Worm (Caenorhabditis elegans): Measurements from ENCODE around the gene clec-207.

Gene clec-207

DNA sequence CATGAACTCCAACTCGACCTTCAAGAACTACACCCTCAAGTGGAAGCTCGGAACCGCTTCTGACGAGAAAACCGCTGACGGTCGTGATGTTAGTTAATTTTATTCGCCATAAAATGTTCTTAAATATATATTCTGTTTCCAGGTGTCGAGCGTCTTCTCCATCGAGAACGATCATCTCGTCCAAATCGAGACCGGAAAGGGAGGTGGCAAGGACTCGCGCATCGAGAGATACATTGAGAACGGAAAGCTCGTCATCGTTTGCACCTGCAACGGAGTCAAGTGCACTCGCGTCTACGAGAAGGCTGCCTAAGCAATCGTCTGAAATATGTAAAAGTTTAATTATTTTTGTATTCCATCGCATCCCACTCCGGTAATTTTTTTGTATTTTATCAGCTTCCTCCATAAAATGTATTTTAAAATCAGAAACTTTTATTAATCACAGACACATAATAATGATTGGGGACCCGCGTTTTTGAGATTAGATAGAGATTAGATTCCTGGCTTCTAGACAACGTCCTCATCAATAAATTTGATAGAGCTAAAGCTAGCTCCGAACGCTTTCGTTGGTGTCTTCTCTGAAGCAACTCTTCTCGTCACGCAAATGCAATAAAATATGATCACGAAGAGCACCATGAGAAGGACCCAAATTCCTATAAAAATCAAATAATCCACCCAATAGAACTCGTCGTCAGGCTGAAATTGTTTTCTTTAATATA is 27.0 kb upstream of the clec-207 start (continued):
- TF ChIP-seq nfya-2 (GFP tag; IDR thresholded peaks at IDR 0.05) (no peak), dpff-1 (tag; optimal IDR thresholded peaks at IDR 0.05) (no peak), ztf-18 (tag; optimal IDR thresholded peaks at IDR 0.05) (no peak), Y79H2A.3 (GFP tag; conservative IDR thresholded peaks at IDR 0.05) (no peak), snpc-4 (GFP tag; optimal IDR thresholded peaks at IDR 0.05) (no peak), snpc-4 (tag; optimal IDR thresholded peaks at IDR 0.05) (no peak), tbx-9 (tag; optimal IDR thresholded peaks at IDR 0.05; ENCODE audit: borderline replicate concordance) (no peak), lsl-1 (GFP tag; optimal IDR thresholded peaks at IDR 0.05) (no peak), attf-3 (GFP tag; conservative IDR thresholded peaks at IDR 0.05) (no peak), unc-130 (GFP tag; optimal IDR thresholded peaks at IDR 0.05) (no peak), akir-1 (GFP tag; optimal IDR thresholded peaks at IDR 0.05) (no peak), ztf-3 (GFP tag; optimal IDR thresholded peaks at IDR 0.05) (no peak), let-526 (GFP tag; IDR thresholded peaks at IDR 0.05) (no peak), sea-2 (GFP tag; IDR thresholded peaks at IDR 0.05) (no peak), F55B11.4 (tag; optimal IDR thresholded peaks at IDR 0.05; ENCODE audit: borderline replicate concordance, insufficient read depth) (no peak), lin-54 (GFP tag; optimal IDR thresholded peaks at IDR 0.05) (no peak), unc-62 (GFP tag; optimal IDR thresholded peaks at IDR 0.05) (no peak), F57C9.4 (tag; optimal IDR thresholded peaks at IDR 0.05) (no peak), snpc-3.4 (tag; optimal IDR thresholded peaks at IDR 0.05) (peak; percentile 13), cebp-1 (GFP tag; IDR thresholded peaks at IDR 0.05) (no peak), cebp-1 (tag; optimal IDR thresholded peaks at IDR 0.05) (no peak), efl-1 (GFP tag; optimal IDR thresholded peaks at IDR 0.05) (no peak), rcor-1 (GFP tag; IDR thresholded peaks at IDR 0.05) (no peak), zim-3 (tag; optimal IDR thresholded peaks at IDR 0.05) (no peak), pha-4 (tag; optimal IDR thresholded peaks at IDR 0.05) (no peak), T07F8.4 (tag; optimal IDR thresholded peaks at IDR 0.05) (no peak), lag-1 (GFP tag; IDR thresholded peaks at IDR 0.05) (no peak), F37B4.10 (GFP tag; IDR thresholded peaks at IDR 0.05) (no peak), hsf-1 (GFP tag; IDR thresholded peaks at IDR 0.05) (no peak; the same call in 1 of the 2 replicates), tbp1 (GFP tag; optimal IDR thresholded peaks at IDR 0.05) (peak; percentile 8), lir-1 (GFP tag; conservative IDR thresholded peaks at IDR 0.05) (no peak), F57A8.1 (GFP tag; optimal IDR thresholded peaks at IDR 0.05) (no peak)

DNA sequence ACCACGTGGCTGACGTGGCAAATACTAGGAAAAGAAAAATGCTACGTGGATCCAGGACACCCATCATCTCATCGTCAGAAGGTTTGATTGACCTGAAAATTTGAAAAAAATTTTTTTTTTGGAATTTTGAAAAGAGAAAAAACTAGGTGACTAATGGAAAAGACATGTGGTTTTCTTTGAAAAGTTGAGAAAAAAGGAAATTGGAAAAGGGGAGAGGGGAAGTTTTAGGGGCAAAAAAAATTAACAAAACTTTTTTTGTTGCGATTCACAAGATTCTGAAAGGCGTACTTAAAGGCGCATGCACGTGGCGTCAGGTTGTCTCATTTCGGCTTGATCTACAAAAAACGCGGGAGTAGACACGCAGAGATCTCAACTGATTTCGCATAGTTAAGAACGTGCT is 23.1 kb upstream of the clec-207 start, which contains the start of gene Y40B10A.9:
Gene Y40B10A.9 (minus strand): TSS at position 101 of the 400 bp plus-strand sequence.
- TF ChIP-seq mes-4 (tag; optimal IDR thresholded peaks at IDR 0.05) (no peak), T26A5.8 (tag; optimal IDR thresholded peaks at IDR 0.05) (no peak), Y79H2A.3 (GFP tag; conservative IDR thresholded peaks at IDR 0.05) (no peak), nhr-27 (tag; optimal IDR thresholded peaks at IDR 0.05) (no peak), ceh-58 (GFP tag; IDR thresholded peaks at IDR 0.05) (no peak), tbp1 (GFP tag; optimal IDR thresholded peaks at IDR 0.05) (no peak)

DNA sequence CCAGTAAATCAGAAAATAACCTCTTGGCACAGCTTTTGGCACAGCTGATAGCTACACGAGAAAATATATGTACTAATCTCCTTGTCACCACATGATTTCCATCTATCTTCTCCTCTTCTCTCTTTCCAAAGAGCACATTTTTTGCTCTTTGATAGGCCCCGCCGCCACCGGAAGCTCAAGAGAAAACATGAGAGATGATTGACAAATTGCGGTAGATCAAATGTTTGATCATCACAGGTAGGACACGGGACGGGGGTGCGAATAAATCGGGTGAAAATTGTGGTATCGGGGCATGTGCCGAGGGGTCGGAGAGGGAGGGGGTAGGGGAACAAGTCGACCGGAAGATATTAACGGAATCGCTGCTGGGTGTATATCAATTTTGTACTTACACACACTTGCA is 19.8 kb upstream of the clec-207 start:
- TF ChIP-seq aptf-3 (GFP tag; IDR thresholded peaks at IDR 0.05): no peak
- TF ChIP-seq somi-1 (GFP tag; optimal IDR thresholded peaks at IDR 0.05): peak; percentile 36
- TF ChIP-seq F57C9.4 (tag; optimal IDR thresholded peaks at IDR 0.05): no peak
- TF ChIP-seq nhr-27 (tag; optimal IDR thresholded peaks at IDR 0.05): no peak
- TF ChIP-seq zfh-2 (GFP tag; conservative IDR thresholded peaks at IDR 0.05): peak; percentile 44; the same call in 1 of the 2 replicates
